Worm (Caenorhabditis elegans): ENCODE results near the gene kvs-3.

The kvs-3 gene

DNA sequence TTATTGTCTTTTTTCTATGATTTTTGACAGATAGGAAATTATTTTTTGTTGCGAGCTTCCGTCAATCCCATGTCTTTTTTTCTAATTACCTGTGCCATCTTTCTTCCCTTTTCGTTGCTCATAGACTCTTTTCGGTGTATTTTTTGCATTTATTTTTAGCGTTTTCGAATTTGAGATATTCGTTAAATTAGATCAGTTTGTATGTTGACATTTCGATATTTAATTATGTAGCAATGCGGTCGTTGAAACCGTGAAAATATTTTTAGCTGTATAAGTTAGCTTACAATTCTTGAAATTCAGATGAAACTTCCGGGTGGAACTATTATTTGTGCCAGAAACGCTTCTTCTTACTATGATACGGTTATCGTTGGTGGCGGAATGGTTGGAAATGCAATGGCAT is 18.4 kb downstream of the kvs-3 start, which contains the start of gene coq-6:
TSS of gene coq-6 (plus strand) at position 301 of the 400 bp plus-strand sequence.
- TF ChIP-seq W03F9.2 (tag; optimal IDR thresholded peaks at IDR 0.05) (no peak), dao-5 (tag; optimal IDR thresholded peaks at IDR 0.05) (no peak)

DNA sequence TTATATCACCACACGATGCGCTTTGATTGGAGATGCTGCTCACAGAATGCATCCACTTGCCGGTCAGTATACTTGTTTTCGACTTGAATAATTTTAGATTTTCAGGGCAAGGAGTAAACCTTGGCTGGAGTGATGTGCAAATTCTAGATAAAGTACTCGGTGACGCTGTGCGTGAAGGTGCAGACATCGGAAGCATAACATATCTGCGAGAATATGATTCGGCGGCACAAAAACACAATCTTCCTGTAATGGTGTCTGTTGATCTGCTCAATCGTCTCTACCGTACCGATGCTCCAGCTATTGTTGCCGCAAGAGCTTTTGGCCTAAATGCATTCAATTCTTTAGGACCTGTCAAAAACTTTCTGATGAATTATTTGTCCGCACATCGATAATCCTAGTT is 20.3 kb downstream of the kvs-3 start:
- TF ChIP-seq him-1 (tag; optimal IDR thresholded peaks at IDR 0.05) = no peak
- no peak for TF ChIP-seq dao-5 (tag; optimal IDR thresholded peaks at IDR 0.05)
- no peak for TF ChIP-seq W03F9.2 (tag; optimal IDR thresholded peaks at IDR 0.05)

DNA sequence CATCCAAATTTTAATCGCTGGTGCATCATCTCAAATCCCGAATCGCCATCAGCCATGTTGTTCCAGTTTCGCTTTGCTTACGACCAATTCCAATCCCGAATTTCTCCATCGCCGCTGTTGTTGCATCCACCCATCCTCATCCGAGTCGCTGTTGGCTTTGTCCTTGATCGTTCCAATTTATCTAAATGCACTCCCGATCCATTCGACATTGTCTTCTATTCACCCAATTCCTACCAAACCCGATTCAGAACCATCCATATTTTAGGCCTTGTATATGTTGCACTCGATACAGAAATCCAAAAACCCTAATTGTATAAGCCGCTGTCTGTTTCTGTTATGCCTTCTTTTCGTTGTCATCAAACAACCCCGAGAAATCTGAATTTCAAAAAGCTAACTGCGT is 22.2 kb downstream of the kvs-3 start:
- TF ChIP-seq him-1 (tag; optimal IDR thresholded peaks at IDR 0.05) = no peak
- TF ChIP-seq dao-5 (tag; optimal IDR thresholded peaks at IDR 0.05) = no peak
- no peak for TF ChIP-seq W03F9.2 (tag; optimal IDR thresholded peaks at IDR 0.05)

DNA sequence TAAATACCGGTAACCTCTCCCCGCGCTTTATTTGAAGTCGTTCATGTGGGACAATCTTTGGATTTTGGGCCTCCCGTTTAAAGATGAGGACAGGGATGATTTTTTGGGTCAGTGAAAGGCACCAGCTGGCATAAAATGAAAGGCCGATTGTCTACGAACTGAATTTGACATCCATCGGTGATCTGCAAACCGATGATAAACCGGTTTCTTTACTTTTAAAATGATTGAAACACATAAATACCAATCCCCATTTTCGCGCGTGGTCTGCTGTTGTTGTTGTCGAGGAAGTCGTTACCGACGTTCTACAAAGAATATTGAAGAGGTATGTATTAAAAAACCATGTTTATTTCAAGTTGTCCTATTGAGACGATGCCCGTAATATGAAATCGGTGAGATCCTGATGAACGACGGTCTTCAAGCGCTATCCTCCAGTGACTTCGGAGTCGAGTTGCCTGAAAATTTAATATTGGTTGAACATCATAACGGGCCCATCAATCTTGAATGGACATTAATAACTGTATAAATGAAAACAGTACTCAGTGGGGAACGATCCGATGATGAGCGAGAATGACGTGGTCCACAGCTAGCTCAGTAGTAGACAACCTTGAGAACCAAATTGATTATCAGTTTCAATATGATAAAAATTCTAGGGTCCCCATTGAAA is 25.0 kb downstream of the kvs-3 start:
- TF ChIP-seq dao-5 (tag; optimal IDR thresholded peaks at IDR 0.05) (no peak), W03F9.2 (tag; optimal IDR thresholded peaks at IDR 0.05) (no peak), him-1 (tag; optimal IDR thresholded peaks at IDR 0.05) (no peak)

DNA sequence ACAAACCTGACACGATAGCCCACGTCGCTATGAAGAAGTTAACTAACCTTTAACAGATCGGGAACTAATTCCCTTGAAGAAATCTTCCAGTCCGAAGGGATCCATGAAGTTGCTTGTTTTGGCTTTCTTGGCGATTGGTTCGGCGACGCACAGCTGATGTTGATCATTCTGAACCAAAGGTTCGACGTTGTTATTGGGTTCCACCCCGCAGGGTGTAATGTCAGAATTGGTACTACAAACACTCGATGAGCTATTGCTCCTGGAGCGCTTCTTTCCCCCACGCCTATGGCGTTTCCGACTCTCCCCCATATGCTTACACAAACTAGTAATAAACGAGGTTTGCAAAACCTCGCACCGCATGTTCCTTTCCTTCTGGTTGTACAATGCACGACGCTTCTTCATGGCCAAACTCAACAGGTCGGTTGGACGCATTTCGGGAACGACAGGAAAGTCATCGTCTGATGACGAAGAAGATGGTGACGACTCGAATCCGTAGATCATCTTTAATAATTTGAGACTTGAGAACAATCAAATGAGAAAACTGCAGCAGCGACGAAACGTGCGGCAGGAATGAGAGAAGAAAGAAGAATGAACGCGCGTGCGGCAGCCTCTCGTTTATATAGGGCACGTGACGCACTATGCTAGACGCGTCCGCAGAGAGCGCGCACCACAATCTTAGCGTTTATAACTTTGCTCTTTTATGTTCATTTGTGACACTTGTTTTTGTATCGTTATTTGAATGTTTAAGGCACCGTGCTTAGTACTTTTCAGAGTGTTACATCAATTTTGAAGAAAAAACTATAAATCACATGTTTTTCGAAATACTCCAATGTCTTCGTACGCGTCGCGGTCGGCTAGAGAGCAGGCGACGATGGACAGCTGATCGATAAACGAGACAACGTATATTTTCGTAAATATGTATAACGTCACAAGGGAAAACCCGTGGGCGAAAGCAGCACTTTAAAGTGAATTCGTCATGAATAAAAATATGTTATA is 25.8 kb downstream of the kvs-3 start, which contains the start of gene tos-1:
TSS of gene tos-1 (minus strand) at position 575 of the 996 bp plus-strand sequence.
- peak; percentile 89 for TF ChIP-seq W03F9.2 (tag; optimal IDR thresholded peaks at IDR 0.05)
- peak; percentile 96 for TF ChIP-seq him-1 (tag; optimal IDR thresholded peaks at IDR 0.05)
- TF ChIP-seq dao-5 (tag; optimal IDR thresholded peaks at IDR 0.05) = no peak

DNA sequence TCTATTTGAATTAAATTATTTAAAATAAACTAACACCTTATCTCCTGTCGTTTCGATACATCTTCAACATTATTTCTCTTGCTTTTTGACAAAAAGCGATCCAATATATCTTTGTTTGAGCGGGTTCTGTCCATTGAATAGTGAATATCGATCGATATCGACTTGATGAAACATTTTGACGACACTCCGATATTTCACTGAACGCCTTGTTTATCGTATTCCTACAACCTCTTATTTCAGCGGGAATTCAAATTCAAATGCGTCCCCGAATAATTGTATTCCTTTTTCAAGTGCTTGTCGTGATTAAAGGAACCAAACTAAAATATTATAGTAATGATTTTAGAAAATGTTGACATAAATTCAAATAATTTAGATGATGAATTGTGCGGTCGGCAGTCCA is 28.7 kb downstream of the kvs-3 start, which contains the start of the genes K07B1.7 and try-5:
TSS of gene K07B1.7 (minus strand) at position 159 of the 400 bp plus-strand sequence.
TSS of gene try-5 (plus strand) at position 241 of the 400 bp plus-strand sequence.
- TF ChIP-seq him-1 (tag; optimal IDR thresholded peaks at IDR 0.05) (no peak), dao-5 (tag; optimal IDR thresholded peaks at IDR 0.05) (no peak), W03F9.2 (tag; optimal IDR thresholded peaks at IDR 0.05) (no peak)

DNA sequence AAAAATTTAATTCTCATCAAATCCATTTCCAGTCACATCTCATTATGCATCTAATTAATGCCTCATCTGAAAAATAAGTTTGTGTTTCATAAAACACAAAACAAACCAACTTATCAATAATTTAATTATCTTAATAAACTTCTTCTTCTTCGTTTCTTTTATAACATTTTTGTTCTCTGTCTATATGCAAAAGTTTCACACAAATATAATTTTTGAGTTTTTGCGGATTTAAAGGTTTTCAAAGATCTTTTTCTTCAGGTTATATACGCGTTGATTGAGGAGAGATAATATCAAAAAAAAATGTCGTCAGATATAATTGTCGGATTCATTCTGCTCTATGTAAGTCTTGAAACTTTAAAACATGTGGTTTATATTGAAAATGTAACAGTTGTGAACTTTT is 31.6 kb downstream of the kvs-3 start, which contains the start of gene srx-47:
TSS of gene srx-47 (plus strand) at position 301 of the 400 bp plus-strand sequence.
- TF ChIP-seq him-1 (tag; optimal IDR thresholded peaks at IDR 0.05) (no peak), W03F9.2 (tag; optimal IDR thresholded peaks at IDR 0.05) (no peak), dao-5 (tag; optimal IDR thresholded peaks at IDR 0.05) (no peak)

DNA sequence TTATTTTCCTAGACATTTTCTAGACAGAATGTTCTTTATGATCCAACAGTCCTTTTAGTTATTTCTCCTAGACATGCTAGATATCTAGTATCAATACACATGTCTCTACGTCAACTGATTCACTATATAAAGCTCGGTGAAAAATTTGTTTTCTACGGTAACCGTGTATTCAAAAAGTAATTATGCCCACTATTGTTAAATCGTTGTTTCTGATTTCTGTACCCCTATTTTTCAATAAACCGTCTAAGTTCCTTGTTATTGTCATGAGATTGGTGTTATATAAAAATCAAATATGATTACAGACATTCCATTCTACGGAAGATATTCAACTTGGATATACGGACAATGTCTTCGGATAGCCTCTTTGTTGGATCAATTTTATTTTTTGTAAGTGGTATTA is 34.8 kb downstream of the kvs-3 start, which contains the start of gene srx-46:
TSS of gene srx-46 (plus strand) at position 301 of the 400 bp plus-strand sequence.
- TF ChIP-seq him-1 (tag; optimal IDR thresholded peaks at IDR 0.05) = no peak
- no peak for TF ChIP-seq dao-5 (tag; optimal IDR thresholded peaks at IDR 0.05)
- no peak for TF ChIP-seq W03F9.2 (tag; optimal IDR thresholded peaks at IDR 0.05)

DNA sequence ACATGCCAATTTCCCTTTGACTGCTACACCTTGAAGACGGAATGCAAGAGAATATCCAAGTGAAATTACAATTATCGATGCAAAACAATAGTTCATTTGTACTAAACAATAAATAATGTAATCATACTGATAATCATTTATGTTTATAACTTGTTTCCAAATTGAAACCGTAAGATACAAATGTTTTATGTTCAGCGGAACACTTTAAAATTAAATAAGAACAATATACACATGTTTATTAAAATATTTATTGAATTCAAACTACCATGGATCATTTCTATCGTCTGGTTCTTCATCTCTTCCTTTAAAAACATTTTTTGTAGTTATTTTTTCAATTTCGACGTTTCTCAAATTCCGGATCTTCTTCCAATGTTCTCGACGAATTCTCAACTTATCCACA is 37.3 kb downstream of the kvs-3 start, which contains the start of gene ttr-40:
TSS of gene ttr-40 (minus strand) at position 101 of the 400 bp plus-strand sequence.
- TF ChIP-seq him-1 (tag; optimal IDR thresholded peaks at IDR 0.05) (no peak), dao-5 (tag; optimal IDR thresholded peaks at IDR 0.05) (no peak), W03F9.2 (tag; optimal IDR thresholded peaks at IDR 0.05) (no peak)

DNA sequence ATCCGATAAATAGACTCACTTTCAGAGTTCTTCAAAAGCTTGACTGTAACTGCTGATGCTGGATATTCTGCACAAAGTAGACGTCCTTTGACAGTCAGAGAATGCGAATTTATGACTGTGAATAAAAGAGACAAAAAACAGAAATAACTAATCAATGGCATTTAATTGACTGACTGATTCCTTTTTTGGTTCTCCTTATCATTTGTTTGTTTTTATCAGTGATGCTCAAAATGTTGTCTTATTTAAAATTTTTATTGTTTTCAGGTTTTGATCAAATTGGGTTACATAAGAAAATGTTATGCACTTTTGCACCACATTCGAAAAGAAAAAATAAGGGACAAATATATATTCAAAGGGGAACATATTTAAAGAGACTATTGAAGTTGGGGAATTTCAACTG is 38.2 kb downstream of the kvs-3 start, which contains the start of gene ttr-49:
TSS of gene ttr-49 (minus strand) at position 171 of the 400 bp plus-strand sequence.
- TF ChIP-seq W03F9.2 (tag; optimal IDR thresholded peaks at IDR 0.05) = no peak

DNA sequence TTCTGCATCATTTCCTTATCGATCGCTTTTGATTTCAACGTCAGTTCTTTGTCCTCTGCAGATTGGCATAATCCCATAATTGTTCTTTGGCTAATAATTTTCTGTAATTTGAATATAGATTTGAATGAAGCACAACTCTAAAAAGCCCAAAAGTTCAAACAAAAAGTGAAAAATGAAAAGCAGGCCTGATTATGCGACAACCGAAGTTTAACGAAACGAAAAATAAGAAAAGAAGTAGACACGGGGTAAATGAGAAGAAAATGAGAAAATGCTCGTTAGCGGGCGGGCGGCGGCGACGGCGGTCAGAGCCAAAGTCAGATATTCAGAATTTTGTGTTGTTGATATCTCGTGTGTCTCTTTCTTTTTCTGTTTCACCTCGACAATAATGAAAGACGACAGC is 41.6 kb downstream of the kvs-3 start, which contains the start of gene gpa-3:
TSS of gene gpa-3 (minus strand) at position 101 of the 400 bp plus-strand sequence.
- TF ChIP-seq dao-5 (tag; optimal IDR thresholded peaks at IDR 0.05) = no peak
- TF ChIP-seq him-1 (tag; optimal IDR thresholded peaks at IDR 0.05) = no peak
- no peak for TF ChIP-seq W03F9.2 (tag; optimal IDR thresholded peaks at IDR 0.05)

Data from whole organism, L4/young adult.